Worm (Caenorhabditis elegans) whole organism, young adult: ENCODE results near the gene C26F1.1.

Experiments used
- B0035.1 ChIP-seq: sonication (generic microtip); optimal IDR thresholded peaks from 2 replicates; lab custom pipeline; 2016; ENCODE audit warnings: missing genetic modification characterization, mild to moderate bottlenecking, missing compliant biosample characterization, missing genotype, missing genetic modification reagents
- bed-1 ChIP-seq: fragments of 200-800 bp; sonication (Bioruptor generic); IDR thresholded peaks from 2 replicates; pipeline ENCODE4 v1.3.6; 2022; ENCODE audit warnings: missing genetic modification reagents, missing genetic modification characterization, missing compliant biosample characterization
- ccch-3 ChIP-seq: fragments of 200-800 bp; sonication (Bioruptor generic); optimal IDR thresholded peaks from 2 replicates; lab custom pipeline; 2018; ENCODE audit warnings: mild to moderate bottlenecking, missing genetic modification characterization, missing compliant biosample characterization
- egrh-3 ChIP-seq: fragments of 200-800 bp; sonication (Bioruptor generic); IDR thresholded peaks from 2 replicates; pipeline ENCODE4 v1.3.6; 2022; ENCODE audit warnings: missing genetic modification reagents, missing genetic modification characterization, missing compliant biosample characterization

- TF ChIP-seq B0035.1 (no peak), egrh-3 (no peak), ccch-3 (GFP tag; lab: Kevin White, UChicago) (no peak), bed-1 (GFP tag; lab: Robert Waterston, UW) (no peak)
These were observed 8.1 kb upstream of the C26F1.1 start, which contains the start of gene C26F1.3 for ce11 chrV:7777098-7777497.
